Worm (Caenorhabditis elegans) whole organism, mixed stage, embryonic: ENCODE measurements around the gene lbp-7.

Experiments used
- M03D4.4 ChIP-seq: sonication (generic microtip); optimal IDR thresholded peaks from 2 replicates; lab custom pipeline; 2017; ENCODE audit warnings: mild to moderate bottlenecking, missing genetic modification characterization, missing compliant biosample characterization
- nhr-12 ChIP-seq: fragments of 150-350 bp; optimal IDR thresholded peaks from 2 replicates; lab custom pipeline; 2014; ENCODE audit warnings: missing biosample characterization, missing genetic modification characterization
- nhr-2 ChIP-seq: fragments of 150-350 bp; optimal IDR thresholded peaks from 2 replicates; lab custom pipeline; 2014; ENCODE audit warnings: missing biosample characterization, missing genetic modification characterization
- nhr-28 ChIP-seq: fragments of 150-350 bp; optimal IDR thresholded peaks from 2 replicates; lab custom pipeline; 2014; ENCODE audit warnings: missing biosample characterization, missing genetic modification characterization
- snpc-4 ChIP-seq: fragments of 150-350 bp; optimal IDR thresholded peaks from 2 replicates; lab custom pipeline; 2014; ENCODE audit warnings: missing biosample characterization, missing genetic modification characterization
- unc-39 ChIP-seq: fragments of 150-350 bp; optimal IDR thresholded peaks from 2 replicates; lab custom pipeline; 2014; ENCODE audit warnings: missing biosample characterization, missing genetic modification characterization
- unc-62 ChIP-seq: fragments of 150-350 bp; optimal IDR thresholded peaks from 2 replicates; lab custom pipeline; 2014; ENCODE audit warnings: missing biosample characterization, missing genetic modification reagents, missing genetic modification characterization

- TF ChIP-seq nhr-28 (tag; lab: Kevin White, UChicago) (no peak), nhr-12 (tag; lab: Kevin White, UChicago) (no peak), nhr-2 (tag; lab: Kevin White, UChicago) (no peak), unc-62 (GFP tag; lab: Kevin White, UChicago) (no peak), M03D4.4 (tag; lab: Kevin White, UChicago) (no peak), snpc-4 (tag; lab: Kevin White, UChicago) (no peak), unc-39 (no peak)
Observed at ce11 chrV:13857132-13857531, 22.2 kb upstream of the lbp-7 start, which contains the start of gene srx-136.
